Worm (Caenorhabditis elegans) whole organism, L1 larva: Measurements from ENCODE around the gene mut-7.

Experiments used
- F16B12.6 ChIP-seq: fragments of 150-350 bp; optimal IDR thresholded peaks from 2 replicates; lab custom pipeline; 2014; ENCODE audit warnings: missing biosample characterization, missing genetic modification characterization
- Y116A8C.19 ChIP-seq: sonication (generic microtip); optimal IDR thresholded peaks from 2 replicates; lab custom pipeline; 2016; ENCODE audit warnings: missing compliant biosample characterization, missing genetic modification characterization, borderline replicate concordance
- alr-1 ChIP-seq: fragments of 200-800 bp; sonication (Bioruptor generic); optimal IDR thresholded peaks from 2 replicates; lab custom pipeline; 2018; ENCODE audit warnings: borderline replicate concordance, mild to moderate bottlenecking, missing genetic modification characterization, missing compliant biosample characterization
- ama-1 ChIP-seq: fragments of 150-350 bp; optimal IDR thresholded peaks from 2 replicates; lab custom pipeline; 2014
- blmp-1 ChIP-seq: fragments of 150-350 bp; optimal IDR thresholded peaks from 2 replicates; lab custom pipeline; 2014; ENCODE audit warnings: missing biosample characterization, missing genetic modification characterization
- ceh-8 ChIP-seq: fragments of 200-800 bp; sonication (Bioruptor generic); optimal IDR thresholded peaks from 2 replicates; lab custom pipeline; 2018; ENCODE audit warnings: mild to moderate bottlenecking, missing genetic modification characterization, moderate library complexity, missing compliant biosample characterization
- ceh-82 ChIP-seq, 3 experiments: fragments of 150-350 bp in 1 of 3; sonication (generic microtip) in 2 of 3; optimal IDR thresholded peaks; 2 replicates each; lab custom pipeline; 2014 to 2017; ENCODE audit warnings: missing biosample characterization in 3 of 3, missing genetic modification characterization in 3 of 3
- ceh-90 ChIP-seq: sonication (generic microtip); optimal IDR thresholded peaks from 2 replicates; lab custom pipeline; 2016; ENCODE audit warnings: missing genetic modification characterization, missing compliant biosample characterization
- dpl-1 ChIP-seq, 3 experiments: fragments of 150-350 bp in 2 of 3; sonication (generic microtip) in 1 of 3; optimal IDR thresholded peaks; 2 replicates each; lab custom pipeline; 2014 to 2017; ENCODE audit warnings: missing biosample characterization in 3 of 3, missing genetic modification characterization in 3 of 3, missing genetic modification reagents in 3 of 3
- efl-1 ChIP-seq, 4 experiments: fragments of 150-350 bp; optimal IDR thresholded peaks in 3 of 4; peaks in 1 of 4; 1 replicate in 1 of 4; 2 replicates in 3 of 4; lab custom pipeline; 2014; ENCODE audit warnings: missing biosample characterization in 2 of 4, missing genetic modification characterization in 2 of 4, missing genetic modification reagents in 2 of 4
- efl-3 ChIP-seq: fragments of 200-800 bp; sonication (Bioruptor generic); optimal IDR thresholded peaks from 2 replicates; lab custom pipeline; 2018; ENCODE audit warnings: mild to moderate bottlenecking, missing genetic modification characterization, missing compliant biosample characterization
- egl-13 ChIP-seq: sonication (generic microtip); optimal IDR thresholded peaks from 2 replicates; lab custom pipeline; 2016; ENCODE audit warnings: missing genotype, missing genetic modification reagents, missing genetic modification characterization, missing compliant biosample characterization
- egl-27 ChIP-seq, 2 experiments: fragments of 150-350 bp in 1 of 2; sonication (generic microtip); optimal IDR thresholded peaks; 3 replicates each; lab custom pipeline; 2017 to 2018; ENCODE audit warnings: missing biosample characterization in 2 of 2, missing genetic modification characterization in 2 of 2, missing genetic modification reagents in 2 of 2
- elt-2 ChIP-seq: sonication (generic microtip); optimal IDR thresholded peaks from 2 replicates; lab custom pipeline; 2016; ENCODE audit warnings: missing genetic modification characterization, mild to moderate bottlenecking, inconsistent platforms, missing compliant biosample characterization, missing genetic modification reagents
- fkh-10 ChIP-seq: sonication (generic microtip); optimal IDR thresholded peaks from 2 replicates; lab custom pipeline; 2017; ENCODE audit warnings: missing biosample characterization, missing genetic modification reagents, missing genetic modification characterization
- grh-1 ChIP-seq: fragments of 200-800 bp; sonication (Bioruptor generic); IDR thresholded peaks from 2 replicates; pipeline ENCODE4 v1.3.6; 2022; ENCODE audit warnings: missing genetic modification reagents, missing genetic modification characterization, missing compliant biosample characterization
- hpl-2 ChIP-seq: fragments of 150-350 bp; optimal IDR thresholded peaks from 2 replicates; lab custom pipeline; 2014; ENCODE audit warnings: missing biosample characterization, missing genetic modification reagents, missing genetic modification characterization
- irx-1 ChIP-seq: sonication (generic microtip); optimal IDR thresholded peaks from 2 replicates; lab custom pipeline; 2016; ENCODE audit warnings: missing genetic modification characterization, missing compliant biosample characterization
- jun-1 ChIP-seq: fragments of 150-350 bp; optimal IDR thresholded peaks from 2 replicates; lab custom pipeline; 2014; ENCODE audit warnings: missing biosample characterization, missing genetic modification reagents, missing genetic modification characterization
- lin-13 ChIP-seq: fragments of 150-350 bp; optimal IDR thresholded peaks from 2 replicates; lab custom pipeline; 2014; ENCODE audit warnings: missing biosample characterization, missing genetic modification reagents, missing genetic modification characterization
- lin-15B ChIP-seq: fragments of 150-350 bp; sonication (generic microtip); optimal IDR thresholded peaks from 3 replicates; lab custom pipeline; 2014; ENCODE audit warnings: missing biosample characterization, missing genetic modification characterization
- lin-39 ChIP-seq: fragments of 150-350 bp; optimal IDR thresholded peaks from 2 replicates; lab custom pipeline; 2014; ENCODE audit warnings: missing biosample characterization, missing genetic modification reagents, missing genetic modification characterization
- lir-3 ChIP-seq: sonication (generic microtip); optimal IDR thresholded peaks from 2 replicates; lab custom pipeline; 2016; ENCODE audit warnings: mild to moderate bottlenecking, missing genetic modification characterization, moderate library complexity, missing compliant biosample characterization; ENCODE audit not compliant: poor library complexity
- mep-1 ChIP-seq: fragments of 150-350 bp; optimal IDR thresholded peaks from 2 replicates; lab custom pipeline; 2014; ENCODE audit warnings: missing biosample characterization, missing genetic modification characterization
- nhr-11 ChIP-seq: fragments of 150-350 bp; optimal IDR thresholded peaks from 2 replicates; lab custom pipeline; 2014; ENCODE audit warnings: missing biosample characterization, missing genetic modification characterization
- nhr-12 ChIP-seq: sonication (generic microtip); optimal IDR thresholded peaks from 2 replicates; lab custom pipeline; 2017; ENCODE audit warnings: missing biosample characterization, missing genetic modification characterization
- nhr-71 ChIP-seq: sonication (generic microtip); optimal IDR thresholded peaks from 2 replicates; lab custom pipeline; 2016; ENCODE audit warnings: mild to moderate bottlenecking, missing genetic modification characterization, moderate library complexity, missing compliant biosample characterization
- nhr-76 ChIP-seq: sonication (generic microtip); optimal IDR thresholded peaks from 2 replicates; lab custom pipeline; 2017; ENCODE audit warnings: missing biosample characterization, missing genetic modification characterization
- pax-3 ChIP-seq: fragments of 200-800 bp; sonication (Bioruptor generic); optimal IDR thresholded peaks from 2 replicates; lab custom pipeline; 2018; ENCODE audit warnings: mild to moderate bottlenecking, missing genetic modification characterization, moderate library complexity, missing compliant biosample characterization
- pqm-1 ChIP-seq: sonication (generic microtip); optimal IDR thresholded peaks from 3 replicates; lab custom pipeline; 2017; ENCODE audit warnings: missing biosample characterization, missing genetic modification characterization
- skn-1 ChIP-seq: fragments of 150-350 bp; optimal IDR thresholded peaks from 2 replicates; lab custom pipeline; 2014; ENCODE audit warnings: missing biosample characterization, missing genetic modification characterization
- snu-23 ChIP-seq: sonication (generic microtip); optimal IDR thresholded peaks from 2 replicates; lab custom pipeline; 2016; ENCODE audit warnings: missing genetic modification characterization, missing compliant biosample characterization
- swsn-7 ChIP-seq: sonication (generic microtip); optimal IDR thresholded peaks from 2 replicates; lab custom pipeline; 2016; ENCODE audit warnings: missing genetic modification characterization, missing compliant biosample characterization
- unc-98 ChIP-seq: fragments of 200-800 bp; sonication (Bioruptor generic); IDR thresholded peaks from 2 replicates; pipeline ENCODE4 v1.3.6; 2022; ENCODE audit warnings: missing genetic modification characterization, missing compliant biosample characterization
- ztf-4 ChIP-seq: fragments of 150-350 bp; optimal IDR thresholded peaks from 2 replicates; lab custom pipeline; 2014; ENCODE audit warnings: missing biosample characterization, missing genetic modification characterization

The mut-7 gene

DNA sequence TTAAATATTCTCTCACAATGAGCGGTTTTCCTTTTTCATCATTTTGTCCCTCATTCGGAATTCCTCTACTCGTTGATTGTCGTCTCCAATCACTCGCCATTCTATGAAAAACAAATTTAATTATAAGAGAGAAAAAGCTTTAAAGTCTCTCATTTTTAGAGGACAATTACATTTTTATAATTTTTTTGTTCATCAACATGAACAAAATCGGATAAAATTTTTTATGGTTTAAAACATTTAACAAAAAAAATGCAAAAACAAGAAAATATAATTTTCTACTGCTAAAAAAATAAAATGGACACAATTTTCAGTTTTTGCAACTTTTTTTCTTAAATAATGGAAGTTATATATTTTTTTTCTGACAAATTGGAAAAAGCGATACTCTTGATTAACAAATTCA lies 26.0 kb downstream of the mut-7 start, which contains the start of gene F55H2.7:
Gene F55H2.7 (minus strand): TSS at position 101 of the 400 bp plus-strand sequence.
- no peak for TF ChIP-seq egl-27 (tag; optimal IDR thresholded peaks at IDR 0.05; lab: Kevin White, UChicago)
- no peak for TF ChIP-seq ztf-4 (tag; lab: Kevin White, UChicago)
- no peak for TF ChIP-seq lin-13
- no peak for TF ChIP-seq ceh-90
- TF ChIP-seq alr-1 (tag; lab: Kevin White, UChicago) = no peak
- no peak for TF ChIP-seq nhr-71 (tag; lab: Kevin White, UChicago)
- no peak for TF ChIP-seq snu-23 (GFP tag; lab: Kevin White, UChicago)

DNA sequence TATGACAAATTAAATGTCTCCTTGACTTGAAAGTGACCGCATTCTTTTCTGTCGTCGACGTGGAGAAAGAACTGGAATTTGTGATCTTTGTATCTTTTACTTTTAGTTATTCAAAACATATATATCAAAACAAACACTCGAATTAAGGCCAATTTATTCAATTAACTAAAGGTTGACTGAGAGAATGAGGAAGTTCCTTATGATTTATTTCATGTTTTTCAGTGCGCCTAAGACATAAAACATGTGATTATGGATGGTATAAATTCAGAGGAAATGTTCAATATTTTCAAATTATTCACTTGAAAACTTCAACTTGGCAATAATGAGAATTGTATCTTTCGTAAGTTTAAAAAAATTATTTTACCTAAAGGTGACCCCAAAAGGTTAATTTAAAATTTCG lies 28.6 kb downstream of the mut-7 start, which contains the start of gene F55H2.8:
Gene F55H2.8 (plus strand): TSS at position 301 of the 400 bp plus-strand sequence.
- TF ChIP-seq fkh-10 (GFP tag; lab: Kevin White, UChicago) (no peak), ceh-82 (tag; optimal IDR thresholded peaks at IDR 0.05; lab: Kevin White, UChicago) (no peak), F16B12.6 (tag; lab: Kevin White, UChicago) (no peak), pqm-1 (tag; lab: Kevin White, UChicago) (no peak), egl-13 (no peak), nhr-71 (tag; lab: Kevin White, UChicago) (no peak), hpl-2 (GFP tag; lab: Kevin White, UChicago) (no peak), efl-1 (optimal IDR thresholded peaks at IDR 0.05; lab: Kevin White, UChicago) (no peak), efl-1 (GFP tag; optimal IDR thresholded peaks at IDR 0.05 in 1 of 2; lab: Kevin White, UChicago) (no peak), lir-3 (tag; lab: Kevin White, UChicago) (no peak), ama-1 (no peak), Y116A8C.19 (tag; lab: Kevin White, UChicago) (no peak), pax-3 (tag; lab: Kevin White, UChicago) (no peak), nhr-76 (no peak), ceh-90 (no peak), nhr-12 (tag; lab: Kevin White, UChicago) (no peak), grh-1 (no peak), nhr-11 (tag; lab: Kevin White, UChicago) (no peak), swsn-7 (tag; lab: Kevin White, UChicago) (no peak), skn-1 (tag; lab: Kevin White, UChicago) (no peak), mep-1 (tag; lab: Kevin White, UChicago) (no peak)

DNA sequence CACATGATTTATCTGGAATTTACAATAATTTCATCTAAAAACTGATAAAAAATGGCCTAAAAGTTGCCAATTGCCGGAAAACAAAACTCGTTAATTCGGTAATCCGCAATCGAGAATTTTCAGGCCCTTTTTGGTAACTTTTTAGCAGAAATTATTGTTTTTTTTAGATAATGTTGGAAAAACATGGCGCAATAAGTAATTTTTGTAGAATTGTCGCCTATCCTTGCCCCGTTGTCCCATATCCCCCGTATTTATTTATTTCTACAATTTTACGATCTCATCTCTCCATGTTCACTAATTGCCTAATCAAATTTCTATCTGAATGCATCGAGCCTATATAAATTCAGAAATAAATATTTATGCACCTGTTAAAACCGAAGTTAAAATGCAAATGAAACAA lies 29.2 kb downstream of the mut-7 start:
- TF ChIP-seq alr-1 (tag; lab: Kevin White, UChicago) = no peak
- TF ChIP-seq lin-39 (tag; lab: Kevin White, UChicago) = no peak
- no peak for TF ChIP-seq efl-3
- TF ChIP-seq elt-2 = no peak
- TF ChIP-seq irx-1 (tag; lab: Kevin White, UChicago) = no peak
- TF ChIP-seq grh-1 = no peak

DNA sequence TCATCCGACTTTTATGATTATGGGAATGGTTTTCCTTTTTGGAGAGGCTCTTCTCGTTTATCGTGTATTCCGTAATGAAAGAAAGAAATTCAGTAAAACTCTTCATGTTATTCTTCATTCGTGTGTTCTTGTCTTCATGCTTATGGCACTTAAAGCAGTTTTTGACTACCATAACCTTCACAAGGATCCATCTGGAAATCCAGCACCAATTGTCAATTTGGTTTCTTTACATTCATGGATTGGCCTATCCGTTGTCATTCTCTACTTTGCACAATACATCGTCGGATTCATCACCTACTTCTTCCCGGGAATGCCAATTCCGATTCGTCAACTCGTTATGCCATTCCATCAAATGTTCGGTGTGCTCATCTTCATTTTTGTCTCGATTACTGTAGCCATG lies 30.5 kb downstream of the mut-7 start:
- TF ChIP-seq lir-3 (tag; lab: Kevin White, UChicago) (no peak), snu-23 (GFP tag; lab: Kevin White, UChicago) (no peak)

DNA sequence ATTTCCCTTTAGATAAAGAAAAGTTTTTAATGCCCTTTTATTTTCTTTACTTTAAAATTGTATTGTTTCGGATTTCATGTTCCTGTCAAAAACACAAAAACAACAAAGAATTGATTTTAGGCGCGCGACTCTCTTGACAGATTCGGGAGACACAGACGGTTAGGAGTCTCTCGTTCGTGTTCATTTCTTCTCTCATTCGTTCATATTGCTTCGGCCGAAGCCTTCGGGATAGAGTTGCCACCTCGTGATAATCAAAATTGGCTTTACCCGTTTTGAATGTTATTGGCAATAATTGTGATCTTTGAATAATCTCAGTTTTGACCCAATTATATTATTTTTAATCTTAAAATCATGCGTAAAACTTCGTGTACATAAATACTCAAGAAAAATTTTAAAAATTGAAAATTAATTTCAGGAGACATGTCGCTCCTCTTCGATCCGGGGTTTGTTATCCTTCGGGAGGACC lies 31.1 kb downstream of the mut-7 start, which contains the start of gene F55H2.5:
Gene F55H2.5 (plus strand): TSS at position 416 of the 466 bp plus-strand sequence.
- TF ChIP-seq lin-15B (tag; lab: Kevin White, UChicago) = no peak
- TF ChIP-seq unc-98 (GFP tag; lab: Robert Waterston, UW) = no peak
- TF ChIP-seq jun-1 (tag; lab: Kevin White, UChicago) = no peak
- no peak for TF ChIP-seq dpl-1 (GFP tag; optimal IDR thresholded peaks at IDR 0.05; lab: Kevin White, UChicago)
- no peak for TF ChIP-seq blmp-1 (tag; lab: Kevin White, UChicago)
- TF ChIP-seq ceh-8 (GFP tag; lab: Kevin White, UChicago) = no peak
- TF ChIP-seq egl-13 = no peak
- no peak for TF ChIP-seq mep-1 (tag; lab: Kevin White, UChicago)
